Fruit fly (Drosophila melanogaster): Measurements from ENCODE around the gene CG8851.

- no peak for TF ChIP-seq CG34367 (tag; optimal IDR thresholded peaks at IDR 0.05)
- TF ChIP-seq CG17806 (tag; optimal IDR thresholded peaks at IDR 0.05), result no peak
- TF ChIP-seq Snoo (tag; optimal IDR thresholded peaks at IDR 0.05), result no peak
- TF ChIP-seq CG4496 (GFP tag; IDR thresholded peaks at IDR 0.05), result no peak
- no peak for TF ChIP-seq CG32121 (GFP tag; IDR thresholded peaks at IDR 0.05)
- TF ChIP-seq rn (GFP tag; IDR thresholded peaks at IDR 0.05), result no peak
Measured at dm6 chr2L:3555408-3556058, 36.1 kb downstream of the CG8851 start.

Measured in whole organism, pupa.